Worm (Caenorhabditis elegans) whole organism, L4/young adult: ENCODE measurements around the gene Y67A10A.11.

Experiments used
- W03F9.2 ChIP-seq: fragments of 150-350 bp; optimal IDR thresholded peaks from 2 replicates; lab custom pipeline; 2014; ENCODE audit warnings: missing biosample characterization, missing genetic modification characterization
- dao-5 ChIP-seq: sonication (generic microtip); optimal IDR thresholded peaks from 2 replicates; lab custom pipeline; 2016; ENCODE audit warnings: missing genotype, missing genetic modification characterization, moderate library complexity, missing compliant biosample characterization
- him-1 ChIP-seq: sonication (generic microtip); optimal IDR thresholded peaks from 2 replicates; lab custom pipeline; 2016; ENCODE audit warnings: missing genotype, missing genetic modification reagents, missing genetic modification characterization, missing compliant biosample characterization

DNA sequence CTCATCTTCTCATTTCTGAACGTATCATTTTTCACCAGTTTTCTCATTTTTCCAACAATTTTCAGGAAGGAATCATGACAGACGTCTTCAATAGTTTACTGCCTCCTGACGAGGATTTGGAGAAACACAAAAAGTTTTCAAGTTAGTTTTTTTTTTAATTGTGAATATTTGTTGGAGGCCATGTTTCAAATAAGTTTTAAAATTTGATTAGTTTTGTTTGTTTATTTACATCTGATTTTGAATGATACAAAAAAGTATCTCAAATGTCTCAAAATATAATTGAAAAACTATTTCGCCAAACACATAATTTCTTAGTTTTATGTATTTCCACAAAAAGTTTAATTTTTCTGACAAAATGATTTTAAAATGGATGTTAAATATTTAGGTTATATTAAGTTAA lies 21.4 kb downstream of the Y67A10A.11 start, which contains the start of gene ssu-2:
- TF ChIP-seq W03F9.2 (tag; lab: Kevin White, UChicago) (no peak), him-1 (no peak), dao-5 (no peak)
